Worm (Caenorhabditis elegans) whole organism, L4/young adult: ENCODE measurements around the gene cls-3.

ENCODE experiments used
- W03F9.2 ChIP-seq: fragments of 150-350 bp; optimal IDR thresholded peaks from 2 replicates; lab custom pipeline; 2014; ENCODE audit warnings: missing biosample characterization, missing genetic modification characterization
- him-1 ChIP-seq: sonication (generic microtip); optimal IDR thresholded peaks from 2 replicates; lab custom pipeline; 2016; ENCODE audit warnings: missing genotype, missing genetic modification reagents, missing genetic modification characterization, missing compliant biosample characterization

- TF ChIP-seq W03F9.2 (tag; lab: Kevin White, UChicago) (no peak), him-1 (tag; lab: Kevin White, UChicago) (no peak)
These were observed 41.8 kb downstream of the cls-3 start for ce11 chrIII:9149132-9149531.
